Fruit fly (Drosophila melanogaster) whole organism, embryonic: Measurements from ENCODE around the gene Acp29AB.

Experiments used
- ATbp ChIP-seq: fragments of 200-800 bp; sonication (Bioruptor generic); optimal IDR thresholded peaks from 2 replicates; lab custom pipeline; 2017; ENCODE audit warnings: missing biosample characterization, mild to moderate bottlenecking, missing genetic modification characterization, missing genetic modification reagents
- Aef1 ChIP-seq: fragments of 200-800 bp; sonication (Bioruptor generic); IDR thresholded peaks from 3 replicates; pipeline ENCODE4 v1.3.6; 2022; ENCODE audit warnings: missing biosample characterization, missing genetic modification characterization
- Atf-2 ChIP-seq: fragments of 200-800 bp; sonication (Bioruptor generic); optimal IDR thresholded peaks from 2 replicates; lab custom pipeline; 2016; ENCODE audit warnings: missing biosample characterization, missing genetic modification characterization
- BtbVII ChIP-seq: fragments of 200-800 bp; sonication (Bioruptor generic); optimal IDR thresholded peaks from 3 replicates; lab custom pipeline; 2017; ENCODE audit warnings: missing biosample characterization, mild to moderate bottlenecking, missing genetic modification characterization
- Bteb2 ChIP-seq: fragments of 200-800 bp; sonication (Bioruptor generic); optimal IDR thresholded peaks from 2 replicates; lab custom pipeline; 2016; ENCODE audit warnings: missing biosample characterization, missing genetic modification characterization
- CG11456 ChIP-seq: fragments of 200-800 bp; sonication (Bioruptor generic); IDR thresholded peaks from 3 replicates; pipeline ENCODE4 v1.3.6; 2022; ENCODE audit warnings: missing biosample characterization, missing genetic modification characterization
- CG14710 ChIP-seq: fragments of 200-800 bp; sonication (Bioruptor generic); optimal IDR thresholded peaks from 3 replicates; lab custom pipeline; 2019; ENCODE audit warnings: missing biosample characterization, mild to moderate bottlenecking, missing genetic modification characterization, moderate library complexity
- CG15073 ChIP-seq: fragments of 200-800 bp; sonication (Bioruptor generic); optimal IDR thresholded peaks from 2 replicates; lab custom pipeline; 2016; ENCODE audit warnings: missing biosample characterization, missing genetic modification characterization
- CG16815 ChIP-seq: fragments of 200-800 bp; sonication (Bioruptor generic); optimal IDR thresholded peaks from 3 replicates; lab custom pipeline; 2017; ENCODE audit warnings: missing biosample characterization, mild to moderate bottlenecking, missing genetic modification characterization
- CG17802 ChIP-seq: fragments of 200-800 bp; sonication (Bioruptor generic); optimal IDR thresholded peaks from 2 replicates; lab custom pipeline; 2018; ENCODE audit warnings: missing biosample characterization, mild to moderate bottlenecking, missing genetic modification characterization, moderate library complexity
- CG2712 ChIP-seq: fragments of 200-800 bp; optimal IDR thresholded peaks from 3 replicates; lab custom pipeline; 2019; ENCODE audit warnings: missing biosample characterization, mild to moderate bottlenecking, missing genetic modification characterization, moderate library complexity
- CG30431 ChIP-seq: fragments of 200-800 bp; sonication (Bioruptor generic); optimal IDR thresholded peaks from 2 replicates; lab custom pipeline; 2017; ENCODE audit warnings: missing biosample characterization, missing genetic modification characterization
- CG3995 ChIP-seq: fragments of 200-800 bp; sonication (Bioruptor generic); optimal IDR thresholded peaks from 3 replicates; lab custom pipeline; 2016; ENCODE audit warnings: missing biosample characterization, missing genetic modification characterization
- CG8089 ChIP-seq: fragments of 200-800 bp; sonication (Bioruptor generic); optimal IDR thresholded peaks from 3 replicates; lab custom pipeline; 2016; ENCODE audit warnings: missing biosample characterization, missing genetic modification characterization
- Camta ChIP-seq: fragments of 200-800 bp; sonication (Bioruptor generic); optimal IDR thresholded peaks from 2 replicates; lab custom pipeline; 2016; ENCODE audit warnings: missing biosample characterization, missing genetic modification characterization
- D19A ChIP-seq: fragments of 200-800 bp; optimal IDR thresholded peaks from 3 replicates; lab custom pipeline; 2019; ENCODE audit warnings: missing biosample characterization, mild to moderate bottlenecking, missing genetic modification characterization, moderate library complexity
- Eip74EF ChIP-seq, 2 experiments: fragments of 200-800 bp in 1 of 2; fragments of >200 bp in 1 of 2; sonication (Bioruptor generic) in 1 of 2; optimal IDR thresholded peaks; 2 replicates each; lab custom pipeline; 2017 to 2019; ENCODE audit warnings: missing biosample characterization in 2 of 2, missing genetic modification characterization in 2 of 2, mild to moderate bottlenecking in 1 of 2, moderate library complexity in 1 of 2
- Hey ChIP-seq: fragments of 200-800 bp; sonication (Bioruptor generic); optimal IDR thresholded peaks from 3 replicates; lab custom pipeline; 2018; ENCODE audit warnings: missing biosample characterization, mild to moderate bottlenecking, missing genetic modification characterization
- HmgD ChIP-seq: fragments of 200-800 bp; sonication (Bioruptor generic); optimal IDR thresholded peaks from 3 replicates; lab custom pipeline; 2016; ENCODE audit warnings: missing biosample characterization, missing genetic modification characterization
- MTF-1 ChIP-seq: fragments of 200-800 bp; sonication (Bioruptor generic); optimal IDR thresholded peaks from 2 replicates; lab custom pipeline; 2018; ENCODE audit warnings: missing biosample characterization, mild to moderate bottlenecking, missing genetic modification characterization, borderline replicate concordance
- Myb ChIP-seq: fragments of 200-800 bp; sonication (Bioruptor generic); optimal IDR thresholded peaks from 2 replicates; lab custom pipeline; 2016; ENCODE audit warnings: missing biosample characterization, missing genetic modification characterization
- Neu2 ChIP-seq: fragments of 200-800 bp; sonication (Bioruptor generic); optimal IDR thresholded peaks from 3 replicates; lab custom pipeline; 2016; ENCODE audit warnings: missing biosample characterization, missing genetic modification characterization, borderline replicate concordance
- Opbp ChIP-seq: fragments of 200-800 bp; sonication (Bioruptor generic); IDR thresholded peaks from 3 replicates; pipeline ENCODE4 v1.3.6; 2022; ENCODE audit warnings: missing biosample characterization, missing genetic modification characterization; ENCODE audit not compliant: partially characterized antibody
- Poxn ChIP-seq: fragments of 200-800 bp; sonication (Bioruptor generic); IDR thresholded peaks from 2 replicates; pipeline ENCODE4 v1.3.6; 2022; ENCODE audit warnings: missing biosample characterization, missing genetic modification characterization
- Rx ChIP-seq: fragments of 200-800 bp; sonication (Bioruptor generic); IDR thresholded peaks from 2 replicates; pipeline ENCODE4 v1.3.6; 2022; ENCODE audit warnings: missing biosample characterization, missing genetic modification characterization
- Scr ChIP-seq: fragments of 200-800 bp; sonication (Bioruptor generic); IDR thresholded peaks from 2 replicates; pipeline ENCODE4 v1.3.6; 2022; ENCODE audit warnings: missing biosample characterization, missing genetic modification characterization; ENCODE audit not compliant: partially characterized antibody
- Taf1 ChIP-seq: fragments of 200-800 bp; sonication (Bioruptor generic); IDR thresholded peaks from 2 replicates; pipeline ENCODE4 v1.3.6; 2022; ENCODE audit warnings: missing biosample characterization, missing genetic modification characterization
- Trl ChIP-seq, 3 experiments: fragments of >200 bp in 2 of 3; fragments of 200-800 bp in 1 of 3; sonication (Bioruptor generic) in 1 of 3; optimal IDR thresholded peaks; 2 replicates in 1 of 3; 3 replicates in 2 of 3; lab custom pipeline; 2016 to 2017; ENCODE audit warnings: missing biosample characterization in 1 of 3, missing genetic modification characterization in 1 of 3
- Xbp1 ChIP-seq: fragments of 200-800 bp; sonication (Bioruptor generic); optimal IDR thresholded peaks from 3 replicates; lab custom pipeline; 2016; ENCODE audit warnings: missing biosample characterization, mild to moderate bottlenecking, missing genetic modification characterization
- YL-1 ChIP-seq: fragments of 200-800 bp; sonication (Bioruptor generic); optimal IDR thresholded peaks from 3 replicates; lab custom pipeline; 2017; ENCODE audit warnings: missing biosample characterization, mild to moderate bottlenecking, missing genetic modification characterization
- aop ChIP-seq: fragments of 200-800 bp; sonication (Bioruptor generic); IDR thresholded peaks from 2 replicates; pipeline ENCODE4 v1.3.6; 2022; ENCODE audit warnings: missing biosample characterization, missing genetic modification characterization
- ato ChIP-seq: fragments of 200-800 bp; sonication (Bioruptor generic); IDR thresholded peaks from 2 replicates; pipeline ENCODE4 v1.3.6; 2022; ENCODE audit warnings: missing biosample characterization, missing genetic modification characterization; ENCODE audit not compliant: partially characterized antibody
- bsh ChIP-seq, 2 experiments: fragments of 200-800 bp; sonication (Bioruptor generic); optimal IDR thresholded peaks; 2 replicates each; lab custom pipeline; 2017 to 2018; ENCODE audit warnings: mild to moderate bottlenecking in 2 of 2, missing biosample characterization in 2 of 2, missing genetic modification characterization in 2 of 2, moderate library complexity in 1 of 2
- chn ChIP-seq: fragments of 200-800 bp; sonication (Bioruptor generic); optimal IDR thresholded peaks from 2 replicates; lab custom pipeline; 2016; ENCODE audit warnings: missing biosample characterization, missing genetic modification characterization
- cwo ChIP-seq: fragments of 200-800 bp; sonication (Bioruptor generic); optimal IDR thresholded peaks from 3 replicates; lab custom pipeline; 2017; ENCODE audit warnings: missing biosample characterization, missing genetic modification characterization, mild to moderate bottlenecking, moderate library complexity, missing genetic modification reagents
- dan ChIP-seq: fragments of 200-800 bp; sonication (Bioruptor generic); IDR thresholded peaks from 2 replicates; pipeline ENCODE4 v1.3.6; 2022; ENCODE audit warnings: missing biosample characterization, missing genetic modification characterization
- dmrt11E ChIP-seq: fragments of 200-800 bp; sonication (Bioruptor generic); optimal IDR thresholded peaks from 3 replicates; lab custom pipeline; 2018; ENCODE audit warnings: missing biosample characterization, mild to moderate bottlenecking, missing genetic modification characterization, moderate library complexity
- ftz-f1 ChIP-seq: fragments of 200-800 bp; sonication (Bioruptor generic); optimal IDR thresholded peaks from 2 replicates; lab custom pipeline; 2016; ENCODE audit warnings: missing biosample characterization, missing genetic modification characterization
- grau ChIP-seq: fragments of 200-800 bp; optimal IDR thresholded peaks from 3 replicates; lab custom pipeline; 2019; ENCODE audit warnings: missing biosample characterization, mild to moderate bottlenecking, missing genetic modification characterization, moderate library complexity
- gt ChIP-seq: fragments of 200-800 bp; sonication (Bioruptor generic); IDR thresholded peaks from 2 replicates; pipeline ENCODE4 v1.3.6; 2022; ENCODE audit warnings: missing biosample characterization, missing genetic modification characterization
- hth ChIP-seq: fragments of >200 bp; optimal IDR thresholded peaks from 2 replicates; lab custom pipeline; 2017; ENCODE audit warnings: inconsistent platforms
- mirr ChIP-seq: fragments of 200-800 bp; sonication (Bioruptor generic); optimal IDR thresholded peaks from 3 replicates; lab custom pipeline; 2018; ENCODE audit warnings: missing biosample characterization, mild to moderate bottlenecking, missing genetic modification characterization
- nom ChIP-seq: fragments of 200-800 bp; sonication (Bioruptor generic); optimal IDR thresholded peaks from 2 replicates; lab custom pipeline; 2017; ENCODE audit warnings: missing biosample characterization, missing genetic modification characterization, mild to moderate bottlenecking, moderate library complexity, missing genetic modification reagents
- run ChIP-seq: fragments of 200-800 bp; sonication (Bioruptor generic); optimal IDR thresholded peaks from 3 replicates; lab custom pipeline; 2018; ENCODE audit warnings: missing biosample characterization, mild to moderate bottlenecking, missing genetic modification characterization
- slbo ChIP-seq: fragments of 200-800 bp; sonication (Bioruptor generic); IDR thresholded peaks from 2 replicates; pipeline ENCODE4 v1.3.6; 2022; ENCODE audit warnings: missing biosample characterization, missing genetic modification characterization
- stc ChIP-seq: fragments of 200-800 bp; sonication (Bioruptor generic); IDR thresholded peaks from 2 replicates; pipeline ENCODE4 v1.3.6; 2022; ENCODE audit warnings: missing biosample characterization, missing genetic modification characterization

The Acp29AB gene

dm6 chr2L:8414887-8415883 is 22.2 kb upstream of the Acp29AB start, which contains the start of the genes CG13398 and Akap200 (continued):
- no peak for TF ChIP-seq CG8089
- no peak for TF ChIP-seq aop (GFP tag; lab: Robert Waterston, UW)
- no peak for TF ChIP-seq Poxn (GFP tag; lab: Robert Waterston, UW)

dm6 chr2L:8411530-8411929 is 18.5 kb upstream of the Acp29AB start, which contains the start of gene Naglu:
TSS of gene Naglu (minus strand) at chr2L:8411868.
- TF ChIP-seq Trl (optimal IDR thresholded peaks at IDR 0.05; lab: Kevin White, UChicago): peak in 1 of 2 experiments; percentile 52
- TF ChIP-seq Trl (GFP tag; optimal IDR thresholded peaks at IDR 0.05; lab: Kevin White, UChicago): no peak
- TF ChIP-seq CG30431 (GFP tag; lab: Kevin White, UChicago): no peak
- no peak for TF ChIP-seq dmrt11E
- TF ChIP-seq Bteb2 (GFP tag; lab: Kevin White, UChicago): no peak
- no peak for TF ChIP-seq run (tag; lab: Kevin White, UChicago)
- no peak for TF ChIP-seq stc (GFP tag; lab: Robert Waterston, UW)
- TF ChIP-seq grau (tag; lab: Kevin White, UChicago): no peak
- no peak for TF ChIP-seq Hey (tag; lab: Kevin White, UChicago)
- no peak for TF ChIP-seq Aef1 (GFP tag; lab: Robert Waterston, UW)
- no peak for TF ChIP-seq cwo (GFP tag; lab: Kevin White, UChicago)
- no peak for TF ChIP-seq ATbp
- TF ChIP-seq ftz-f1 (GFP tag; lab: Kevin White, UChicago): no peak
- TF ChIP-seq Camta (GFP tag; lab: Kevin White, UChicago): no peak
- no peak for TF ChIP-seq hth (lab: Kevin White, UChicago)
- TF ChIP-seq CG3995: no peak
- no peak for TF ChIP-seq Eip74EF (GFP tag; optimal IDR thresholded peaks at IDR 0.05; lab: Kevin White, UChicago)
- no peak for TF ChIP-seq mirr (GFP tag; lab: Kevin White, UChicago)
- TF ChIP-seq Taf1 (GFP tag; lab: Robert Waterston, UW): no peak
- TF ChIP-seq MTF-1 (GFP tag; lab: Kevin White, UChicago): no peak
- TF ChIP-seq Opbp (GFP tag; lab: Robert Waterston, UW): no peak
- no peak for TF ChIP-seq HmgD (GFP tag; lab: Kevin White, UChicago)
- no peak for TF ChIP-seq Scr (GFP tag; lab: Robert Waterston, UW)
- no peak for TF ChIP-seq Myb (GFP tag; lab: Kevin White, UChicago)
- TF ChIP-seq chn: no peak
- no peak for TF ChIP-seq CG11456 (GFP tag; lab: Robert Waterston, UW)
- no peak for TF ChIP-seq gt
- peak; percentile 86 for TF ChIP-seq D19A (tag; lab: Kevin White, UChicago)
- no peak for TF ChIP-seq CG16815 (GFP tag; lab: Kevin White, UChicago)
- peak; percentile 10 for TF ChIP-seq CG14710 (tag; lab: Kevin White, UChicago)
- no peak for TF ChIP-seq slbo (GFP tag; lab: Robert Waterston, UW)
- no peak for TF ChIP-seq Rx
- TF ChIP-seq dan: no peak
- TF ChIP-seq bsh (GFP tag; optimal IDR thresholded peaks at IDR 0.05; lab: Kevin White, UChicago): peak in 1 of 2 experiments; percentile 12
- no peak for TF ChIP-seq CG2712 (tag; lab: Kevin White, UChicago)
- TF ChIP-seq BtbVII (GFP tag; lab: Kevin White, UChicago): no peak
- no peak for TF ChIP-seq Xbp1
- TF ChIP-seq Atf-2: no peak
- peak; percentile 43 for TF ChIP-seq nom (GFP tag; lab: Kevin White, UChicago)
- TF ChIP-seq CG17802 (tag; lab: Kevin White, UChicago): peak; percentile 38
- no peak for TF ChIP-seq Neu2 (GFP tag; lab: Kevin White, UChicago)
- TF ChIP-seq ato: peak; percentile 46; the same call in 1 of the 2 replicates
- TF ChIP-seq CG15073 (GFP tag; lab: Kevin White, UChicago): no peak
- no peak for TF ChIP-seq YL-1 (GFP tag; lab: Kevin White, UChicago)
